Fruit fly (Drosophila melanogaster) whole organism, embryonic: ENCODE measurements around the gene Pgant7.

Source experiments
- CG1024 ChIP-seq: fragments of 200-800 bp; sonication (Bioruptor generic); IDR thresholded peaks from 2 replicates; pipeline ENCODE4 v1.3.6; 2022; ENCODE audit warnings: missing biosample characterization, missing genetic modification characterization
- CG10431 ChIP-seq: fragments of 200-800 bp; sonication (Bioruptor generic); optimal IDR thresholded peaks from 3 replicates; lab custom pipeline; 2018; ENCODE audit warnings: missing biosample characterization, mild to moderate bottlenecking, missing genetic modification characterization
- CG11696 ChIP-seq: fragments of 200-800 bp; sonication (Bioruptor generic); IDR thresholded peaks from 2 replicates; pipeline ENCODE4 v1.3.6; 2022; ENCODE audit warnings: missing biosample characterization, missing genetic modification characterization
- CG1233 ChIP-seq: fragments of 200-800 bp; sonication (Bioruptor generic); optimal IDR thresholded peaks from 4 replicates; lab custom pipeline; 2018; ENCODE audit warnings: missing biosample characterization, mild to moderate bottlenecking, missing genetic modification characterization
- CG12659 ChIP-seq: fragments of 200-800 bp; sonication (Bioruptor generic); optimal IDR thresholded peaks from 3 replicates; lab custom pipeline; 2017; ENCODE audit warnings: mild to moderate bottlenecking, missing biosample characterization, missing genetic modification reagents, missing genetic modification characterization
- CG13624 ChIP-seq: fragments of 200-800 bp; sonication (Bioruptor generic); optimal IDR thresholded peaks from 2 replicates; lab custom pipeline; 2016; ENCODE audit warnings: missing biosample characterization, missing genetic modification characterization
- CG14050 ChIP-seq: fragments of 200-800 bp; sonication (Bioruptor generic); IDR thresholded peaks from 3 replicates; pipeline ENCODE4 v1.3.6; 2022; ENCODE audit warnings: missing biosample characterization, missing genetic modification characterization
- CG17912 ChIP-seq: fragments of 200-800 bp; sonication (Bioruptor generic); optimal IDR thresholded peaks from 2 replicates; lab custom pipeline; 2018; ENCODE audit warnings: missing biosample characterization, mild to moderate bottlenecking, missing genetic modification characterization
- CG1792 ChIP-seq: fragments of 200-800 bp; sonication (Bioruptor generic); optimal IDR thresholded peaks from 2 replicates; lab custom pipeline; 2016; ENCODE audit warnings: missing biosample characterization, missing genetic modification characterization
- CG18764 ChIP-seq: fragments of 200-800 bp; sonication (Bioruptor generic); optimal IDR thresholded peaks from 3 replicates; lab custom pipeline; 2016; ENCODE audit warnings: missing biosample characterization, missing genetic modification characterization
- CG2712 ChIP-seq: fragments of 200-800 bp; optimal IDR thresholded peaks from 3 replicates; lab custom pipeline; 2019; ENCODE audit warnings: missing biosample characterization, mild to moderate bottlenecking, missing genetic modification characterization, moderate library complexity
- CG2875 ChIP-seq: fragments of 200-800 bp; sonication (Bioruptor generic); optimal IDR thresholded peaks from 2 replicates; lab custom pipeline; 2017; ENCODE audit warnings: missing biosample characterization, mild to moderate bottlenecking, missing genetic modification characterization, missing genetic modification reagents
- CG3407 ChIP-seq: fragments of 200-800 bp; sonication (Bioruptor generic); optimal IDR thresholded peaks from 2 replicates; lab custom pipeline; 2018; ENCODE audit warnings: missing biosample characterization, mild to moderate bottlenecking, missing genetic modification characterization
- CG43689 ChIP-seq: fragments of 200-800 bp; sonication (Bioruptor generic); IDR thresholded peaks from 2 replicates; pipeline ENCODE4 v1.3.6; 2022; ENCODE audit warnings: missing biosample characterization, missing genetic modification characterization
- CG4424 ChIP-seq: fragments of 200-800 bp; sonication (Bioruptor generic); optimal IDR thresholded peaks from 3 replicates; lab custom pipeline; 2016; ENCODE audit warnings: missing biosample characterization, missing genetic modification characterization
- CG6175 ChIP-seq: fragments of 200-800 bp; sonication (Bioruptor generic); IDR thresholded peaks from 3 replicates; pipeline ENCODE4 v1.3.6; 2022; ENCODE audit warnings: missing biosample characterization, missing genetic modification characterization
- CG6689 ChIP-seq: fragments of 200-800 bp; sonication (Bioruptor generic); IDR thresholded peaks from 2 replicates; pipeline ENCODE4 v1.3.6; 2022; ENCODE audit warnings: missing biosample characterization, missing genetic modification characterization
- CG6813 ChIP-seq: fragments of 200-800 bp; sonication (Bioruptor generic); optimal IDR thresholded peaks from 2 replicates; lab custom pipeline; 2017; ENCODE audit warnings: missing biosample characterization, missing genetic modification characterization, mild to moderate bottlenecking, moderate library complexity, missing genetic modification reagents
- CG7839 ChIP-seq: fragments of 200-800 bp; sonication (Bioruptor generic); optimal IDR thresholded peaks from 3 replicates; lab custom pipeline; 2018; ENCODE audit warnings: missing biosample characterization, mild to moderate bottlenecking, missing genetic modification characterization, moderate library complexity
- CG8388 ChIP-seq: fragments of 200-800 bp; sonication (Bioruptor generic); optimal IDR thresholded peaks from 2 replicates; lab custom pipeline; 2019; ENCODE audit warnings: missing biosample characterization, mild to moderate bottlenecking, missing genetic modification characterization, moderate library complexity
- CG9932 ChIP-seq: fragments of 200-800 bp; sonication (Bioruptor generic); IDR thresholded peaks from 2 replicates; pipeline ENCODE4 v1.3.6; 2022; ENCODE audit warnings: missing biosample characterization, missing genetic modification characterization
- Dfd ChIP-seq, 2 experiments: fragments of >200 bp; optimal IDR thresholded peaks; 2 replicates each; lab custom pipeline; 2017; ENCODE audit warnings: missing biosample characterization in 2 of 2, missing genetic modification characterization in 2 of 2
- Ets97D ChIP-seq: fragments of 200-800 bp; sonication (Bioruptor generic); optimal IDR thresholded peaks from 3 replicates; lab custom pipeline; 2016; ENCODE audit warnings: missing biosample characterization, missing genetic modification characterization
- HHEX ChIP-seq: fragments of 200-800 bp; sonication (Bioruptor generic); optimal IDR thresholded peaks from 3 replicates; lab custom pipeline; 2017; ENCODE audit warnings: missing biosample characterization, mild to moderate bottlenecking, missing genetic modification characterization, missing genetic modification reagents
- HLH4C ChIP-seq: fragments of 200-800 bp; sonication (Bioruptor generic); IDR thresholded peaks from 3 replicates; pipeline ENCODE4 v1.3.6; 2022; ENCODE audit warnings: missing biosample characterization, missing genetic modification characterization; ENCODE audit not compliant: partially characterized antibody
- Lhr ChIP-seq: fragments of 200-800 bp; sonication (Bioruptor generic); optimal IDR thresholded peaks from 3 replicates; lab custom pipeline; 2017; ENCODE audit warnings: mild to moderate bottlenecking, missing biosample characterization, missing genetic modification reagents, missing genetic modification characterization
- Myb ChIP-seq: fragments of 200-800 bp; sonication (Bioruptor generic); optimal IDR thresholded peaks from 2 replicates; lab custom pipeline; 2016; ENCODE audit warnings: missing biosample characterization, missing genetic modification characterization
- Rfx ChIP-seq: fragments of 200-800 bp; sonication (Bioruptor generic); IDR thresholded peaks from 2 replicates; pipeline ENCODE4 v1.3.6; 2022; ENCODE audit warnings: missing biosample characterization, missing genetic modification characterization
- Sin3A ChIP-seq: fragments of >200 bp; optimal IDR thresholded peaks from 2 replicates; lab custom pipeline; 2018
- Sox100B ChIP-seq: fragments of 200-800 bp; sonication (Bioruptor generic); optimal IDR thresholded peaks from 3 replicates; lab custom pipeline; 2018; ENCODE audit warnings: missing biosample characterization, mild to moderate bottlenecking, missing genetic modification characterization
- Sox102F ChIP-seq: fragments of 200-800 bp; sonication (Bioruptor generic); optimal IDR thresholded peaks from 2 replicates; lab custom pipeline; 2018; ENCODE audit warnings: missing biosample characterization, mild to moderate bottlenecking, missing genetic modification characterization, moderate library complexity
- Spps ChIP-seq: fragments of 200-800 bp; sonication (Bioruptor generic); optimal IDR thresholded peaks from 2 replicates; lab custom pipeline; 2018; ENCODE audit warnings: missing biosample characterization, mild to moderate bottlenecking, missing genetic modification characterization
- Usf ChIP-seq: fragments of 200-800 bp; sonication (Bioruptor generic); optimal IDR thresholded peaks from 2 replicates; lab custom pipeline; 2017; ENCODE audit warnings: missing genotype, missing biosample characterization, missing genetic modification characterization
- bigmax ChIP-seq: fragments of 200-800 bp; sonication (Bioruptor generic); optimal IDR thresholded peaks from 2 replicates; lab custom pipeline; 2018; ENCODE audit warnings: missing biosample characterization, mild to moderate bottlenecking, missing genetic modification characterization
- corto ChIP-seq: fragments of 200-800 bp; sonication (Bioruptor generic); optimal IDR thresholded peaks from 2 replicates; lab custom pipeline; 2016; ENCODE audit warnings: missing biosample characterization, mild to moderate bottlenecking, missing genetic modification characterization, moderate library complexity
- en ChIP-seq: fragments of 200-800 bp; sonication (Bioruptor generic); optimal IDR thresholded peaks from 2 replicates; lab custom pipeline; 2016; ENCODE audit warnings: missing biosample characterization, missing genetic modification characterization
- hth ChIP-seq: fragments of >200 bp; optimal IDR thresholded peaks from 2 replicates; lab custom pipeline; 2017; ENCODE audit warnings: inconsistent platforms
- inv ChIP-seq: fragments of 200-800 bp; sonication (Bioruptor generic); IDR thresholded peaks from 2 replicates; pipeline ENCODE4 v1.3.6; 2022; ENCODE audit warnings: missing biosample characterization, missing genetic modification characterization; ENCODE audit not compliant: partially characterized antibody
- jigr1 ChIP-seq: fragments of 200-800 bp; sonication (Bioruptor generic); IDR thresholded peaks from 3 replicates; pipeline ENCODE4 v1.3.6; 2022; ENCODE audit warnings: missing biosample characterization, missing genetic modification characterization
- lilli ChIP-seq: fragments of 200-800 bp; sonication (Bioruptor generic); optimal IDR thresholded peaks from 3 replicates; lab custom pipeline; 2016; ENCODE audit warnings: missing biosample characterization, missing genetic modification characterization
- lov ChIP-seq, 2 experiments: fragments of 200-800 bp in 1 of 2; fragments of >200 bp in 1 of 2; sonication (Bioruptor generic) in 1 of 2; IDR thresholded peaks in 1 of 2; optimal IDR thresholded peaks in 1 of 2; 2 replicates in 1 of 2; 3 replicates in 1 of 2; pipeline versions ENCODE4 v1.3.6 to Lab custom; 2017 to 2022; ENCODE audit warnings: missing biosample characterization in 1 of 2, missing genetic modification characterization in 1 of 2
- odd ChIP-seq: fragments of 200-800 bp; sonication (Bioruptor generic); optimal IDR thresholded peaks from 2 replicates; lab custom pipeline; 2017; ENCODE audit warnings: missing biosample characterization, mild to moderate bottlenecking, missing genetic modification characterization
- org-1 ChIP-seq: fragments of 200-800 bp; sonication (Bioruptor generic); optimal IDR thresholded peaks from 2 replicates; lab custom pipeline; 2017; ENCODE audit warnings: missing biosample characterization, missing genetic modification characterization
- psq ChIP-seq: fragments of 200-800 bp; sonication (Bioruptor generic); optimal IDR thresholded peaks from 2 replicates; lab custom pipeline; 2017; ENCODE audit warnings: missing biosample characterization, missing genetic modification characterization
- sima ChIP-seq: fragments of 200-800 bp; sonication (Bioruptor generic); optimal IDR thresholded peaks from 2 replicates; lab custom pipeline; 2016; ENCODE audit warnings: missing biosample characterization, missing genetic modification characterization
- stc ChIP-seq: fragments of 200-800 bp; sonication (Bioruptor generic); IDR thresholded peaks from 2 replicates; pipeline ENCODE4 v1.3.6; 2022; ENCODE audit warnings: missing biosample characterization, missing genetic modification characterization
- tgo ChIP-seq: fragments of 200-800 bp; sonication (Bioruptor generic); IDR thresholded peaks from 3 replicates; pipeline ENCODE4 v1.3.6; 2022; ENCODE audit warnings: missing biosample characterization, missing genetic modification characterization
- tup ChIP-seq: fragments of 200-800 bp; sonication (Bioruptor generic); optimal IDR thresholded peaks from 2 replicates; lab custom pipeline; 2016; ENCODE audit warnings: missing biosample characterization, mild to moderate bottlenecking, missing genetic modification characterization, moderate library complexity
- twi ChIP-seq: fragments of 200-800 bp; optimal IDR thresholded peaks from 2 replicates; lab custom pipeline; 2019; ENCODE audit warnings: missing biosample characterization, mild to moderate bottlenecking, missing genetic modification characterization, moderate library complexity

The Pgant7 gene

dm6 chrX:18506639-18507528, 7.1 kb upstream of the Pgant7 start (continued):
- TF ChIP-seq Sin3A (lab: Kevin White, UChicago): no peak
- peak; percentile 83 for TF ChIP-seq Rfx (GFP tag; lab: Robert Waterston, UW)
- peak; percentile 90 for TF ChIP-seq stc (GFP tag; lab: Robert Waterston, UW)
- peak; percentile 34 for TF ChIP-seq corto (GFP tag; lab: Kevin White, UChicago)
- peak; percentile 85 for TF ChIP-seq CG6689 (GFP tag; lab: Robert Waterston, UW)
- TF ChIP-seq Ets97D (GFP tag; lab: Kevin White, UChicago): peak; percentile 50
- peak; percentile 56 for TF ChIP-seq sima (GFP tag; lab: Kevin White, UChicago)
- peak; percentile 74 for TF ChIP-seq CG1024 (GFP tag; lab: Robert Waterston, UW)
- TF ChIP-seq CG6175 (GFP tag; lab: Robert Waterston, UW): peak; percentile 55; the same call in 2 of the 3 replicates
- TF ChIP-seq bigmax: no peak
- TF ChIP-seq Myb (GFP tag; lab: Kevin White, UChicago): peak; percentile 49
- no peak for TF ChIP-seq hth (lab: Kevin White, UChicago)
- no peak for TF ChIP-seq HLH4C (GFP tag; lab: Robert Waterston, UW)
- TF ChIP-seq CG4424 (GFP tag; lab: Kevin White, UChicago): peak; percentile 85
- peak; percentile 60 for TF ChIP-seq CG12659 (GFP tag; lab: Kevin White, UChicago)
- peak; percentile 75 for TF ChIP-seq CG1792 (GFP tag; lab: Kevin White, UChicago)
- peak; percentile 73 for TF ChIP-seq CG11696 (GFP tag; lab: Robert Waterston, UW)
- peak; percentile 68 for TF ChIP-seq CG8388 (GFP tag; lab: Kevin White, UChicago)
- TF ChIP-seq CG2875: peak; percentile 61
- TF ChIP-seq psq: peak; percentile 14
- TF ChIP-seq HHEX (GFP tag; lab: Kevin White, UChicago): peak; percentile 80
- TF ChIP-seq CG10431 (GFP tag; lab: Kevin White, UChicago): no peak
- peak; percentile 71 for TF ChIP-seq org-1 (GFP tag; lab: Kevin White, UChicago)
- TF ChIP-seq Dfd (GFP tag; optimal IDR thresholded peaks at IDR 0.05; lab: Kevin White, UChicago): no peak
- TF ChIP-seq Sox102F (GFP tag; lab: Kevin White, UChicago): peak; percentile 79
- peak; percentile 16 for TF ChIP-seq tup (GFP tag; lab: Kevin White, UChicago)
- peak; percentile 81 for TF ChIP-seq lilli (GFP tag; lab: Kevin White, UChicago)
- TF ChIP-seq CG13624 (GFP tag; lab: Kevin White, UChicago): peak; percentile 64
- peak; percentile 79; the same call in 2 of the 3 replicates for TF ChIP-seq tgo
- TF ChIP-seq en (GFP tag; lab: Kevin White, UChicago): peak; percentile 70
- TF ChIP-seq CG1233 (GFP tag; lab: Kevin White, UChicago): peak; percentile 67
- no peak for TF ChIP-seq inv (GFP tag; lab: Robert Waterston, UW)
- peak; percentile 68 for TF ChIP-seq CG9932 (GFP tag; lab: Robert Waterston, UW)
- TF ChIP-seq Lhr (GFP tag; lab: Kevin White, UChicago): peak; percentile 16
- TF ChIP-seq CG43689 (GFP tag; lab: Robert Waterston, UW): peak; percentile 41
- TF ChIP-seq CG18764: peak; percentile 80
- peak; percentile 62 for TF ChIP-seq Spps
- TF ChIP-seq CG17912 (GFP tag; lab: Kevin White, UChicago): no peak
- peak; percentile 80 for TF ChIP-seq CG7839 (tag; lab: Kevin White, UChicago)
- TF ChIP-seq twi (tag; lab: Kevin White, UChicago): no peak
- no peak for TF ChIP-seq lov (optimal IDR thresholded peaks at IDR 0.05; lab: Kevin White, UChicago)
- peak; percentile 87 for TF ChIP-seq lov (GFP tag; IDR thresholded peaks at IDR 0.05; lab: Robert Waterston, UW)
- peak; percentile 78 for TF ChIP-seq CG2712 (tag; lab: Kevin White, UChicago)
- peak; percentile 55 for TF ChIP-seq Sox100B (GFP tag; lab: Kevin White, UChicago)
- peak; percentile 31 for TF ChIP-seq odd
- TF ChIP-seq Usf: peak; percentile 32
- peak; percentile 70 for TF ChIP-seq CG14050 (GFP tag; lab: Robert Waterston, UW)
- no peak for TF ChIP-seq jigr1
- peak; percentile 26 for TF ChIP-seq CG3407 (GFP tag; lab: Kevin White, UChicago)
- peak; percentile 83 for TF ChIP-seq CG6813 (GFP tag; lab: Kevin White, UChicago)
